Worm (Caenorhabditis elegans): ENCODE measurements around the gene sre-4.

Gene sre-4

DNA sequence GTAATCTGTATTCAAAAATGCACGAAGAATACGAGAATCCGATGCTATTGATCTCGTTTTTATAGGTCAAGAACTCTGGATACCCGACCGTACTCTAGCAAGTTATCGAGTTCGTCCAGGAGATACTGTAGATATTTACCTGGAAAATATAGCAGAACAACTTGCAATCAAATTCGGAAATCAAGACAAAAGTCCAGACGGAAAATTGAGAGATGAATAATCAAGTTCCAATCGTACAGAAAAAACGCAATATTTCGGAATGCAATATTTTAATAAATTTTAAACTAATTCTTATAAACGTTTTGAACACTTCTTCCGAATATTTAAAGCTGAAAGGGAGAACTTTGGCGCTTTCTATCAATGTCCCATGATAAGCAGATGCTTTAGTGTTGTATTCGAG lies 45.6 kb downstream of the sre-4 start (continued):
- TF ChIP-seq egl-18 (GFP tag; IDR thresholded peaks at IDR 0.05): no peak
- TF ChIP-seq ama-1 (optimal IDR thresholded peaks at IDR 0.05): no peak
- peak in 1 of 2 experiments; percentile 22 for TF ChIP-seq ama-1 (GFP tag; optimal IDR thresholded peaks at IDR 0.05)
- TF ChIP-seq him-1 (tag; optimal IDR thresholded peaks at IDR 0.05): peak; percentile 35
- TF ChIP-seq F52B5.7 (tag; optimal IDR thresholded peaks at IDR 0.05): peak; percentile 68
- TF ChIP-seq F37B4.10 (GFP tag; IDR thresholded peaks at IDR 0.05): no peak
- no peak for TF ChIP-seq ZK185.1 (tag; optimal IDR thresholded peaks at IDR 0.05; ENCODE audit: poor library complexity, severe bottlenecking)
- TF ChIP-seq ekl-4 (GFP tag; IDR thresholded peaks at IDR 0.05): peak; percentile 81
- peak; percentile 5; the same call in 1 of the 2 replicates for TF ChIP-seq madf-3 (GFP tag; IDR thresholded peaks at IDR 0.05)
- peak; percentile 71 for TF ChIP-seq madf-6 (GFP tag; IDR thresholded peaks at IDR 0.05)
- TF ChIP-seq cebp-2 (GFP tag; IDR thresholded peaks at IDR 0.05): no peak
- no peak for TF ChIP-seq egl-44 (GFP tag; IDR thresholded peaks at IDR 0.05)
- TF ChIP-seq K12H6.12 (tag; optimal IDR thresholded peaks at IDR 0.05): no peak
- TF ChIP-seq sptf-2 (GFP tag; optimal IDR thresholded peaks at IDR 0.05): no peak
- no peak for TF ChIP-seq mcd-1 (GFP tag; IDR thresholded peaks at IDR 0.05)
- TF ChIP-seq nfya-2 (GFP tag; IDR thresholded peaks at IDR 0.05): no peak
- no peak for TF ChIP-seq Y67H2A.10 (GFP tag; conservative IDR thresholded peaks at IDR 0.05)
- TF ChIP-seq B0336.3 (GFP tag; IDR thresholded peaks at IDR 0.05): peak; percentile 93
- TF ChIP-seq sea-2 (GFP tag; IDR thresholded peaks at IDR 0.05): no peak
- TF ChIP-seq gei-17 (GFP tag; optimal IDR thresholded peaks at IDR 0.05): no peak
- no peak for TF ChIP-seq Y53F4B.3 (GFP tag; IDR thresholded peaks at IDR 0.05)
- TF ChIP-seq zfh-2 (GFP tag; conservative IDR thresholded peaks at IDR 0.05): no peak
- TF ChIP-seq ztf-18 (tag; optimal IDR thresholded peaks at IDR 0.05): no peak
- no peak for TF ChIP-seq unc-62 (GFP tag; optimal IDR thresholded peaks at IDR 0.05)
- peak; percentile 48 for TF ChIP-seq tbx-9 (tag; optimal IDR thresholded peaks at IDR 0.05; ENCODE audit: borderline replicate concordance)
- no peak for TF ChIP-seq F10E7.11 (tag; optimal IDR thresholded peaks at IDR 0.05)
- no peak for TF ChIP-seq let-526 (GFP tag; IDR thresholded peaks at IDR 0.05)
- no peak for TF ChIP-seq bed-2 (GFP tag; IDR thresholded peaks at IDR 0.05)
- no peak for TF ChIP-seq ztf-22 (GFP tag; optimal IDR thresholded peaks at IDR 0.05)
- TF ChIP-seq Y79H2A.3 (GFP tag; conservative IDR thresholded peaks at IDR 0.05): 0 out of 2 replicates have a peak, but pooled peaks have one; percentile 49
- no peak for TF ChIP-seq let-607 (tag; optimal IDR thresholded peaks at IDR 0.05)
- TF ChIP-seq nfyb-1 (GFP tag; IDR thresholded peaks at IDR 0.05): peak; percentile 67; the same call in 1 of the 2 replicates
- no peak for TF ChIP-seq pbrm-1 (GFP tag; IDR thresholded peaks at IDR 0.05)
- no peak for TF ChIP-seq dpff-1 (tag; optimal IDR thresholded peaks at IDR 0.05)
- no peak for TF ChIP-seq ztf-3 (GFP tag; optimal IDR thresholded peaks at IDR 0.05)
- no peak for TF ChIP-seq hlh-12 (tag; optimal IDR thresholded peaks at IDR 0.05)
- TF ChIP-seq madf-8 (GFP tag; conservative IDR thresholded peaks at IDR 0.05): no peak
- TF ChIP-seq T07F8.4 (tag; optimal IDR thresholded peaks at IDR 0.05): no peak
- no peak for TF ChIP-seq nhr-90 (tag; optimal IDR thresholded peaks at IDR 0.05)
- TF ChIP-seq lir-1 (GFP tag; conservative IDR thresholded peaks at IDR 0.05): no peak
- TF ChIP-seq ceh-27 (GFP tag; optimal IDR thresholded peaks at IDR 0.05): no peak
- TF ChIP-seq hrde-1 (tag; optimal IDR thresholded peaks at IDR 0.05; ENCODE audit: borderline replicate concordance): peak; percentile 79
- TF ChIP-seq pha-4 (tag; optimal IDR thresholded peaks at IDR 0.05): no peak
- no peak for TF ChIP-seq ztf-6 (GFP tag; IDR thresholded peaks at IDR 0.05)
- no peak for TF ChIP-seq F57A8.1 (GFP tag; optimal IDR thresholded peaks at IDR 0.05)
- no peak for TF ChIP-seq dpl-1 (GFP tag; optimal IDR thresholded peaks at IDR 0.05)
- TF ChIP-seq nhr-120 (GFP tag; IDR thresholded peaks at IDR 0.05): no peak
- peak; percentile 59 for TF ChIP-seq tlf-1 (GFP tag; optimal IDR thresholded peaks at IDR 0.05)
- no peak for TF ChIP-seq attf-3 (GFP tag; conservative IDR thresholded peaks at IDR 0.05)
- TF ChIP-seq B0019.2 (GFP tag; conservative IDR thresholded peaks at IDR 0.05): no peak

All from whole organism, young adult.